Worm (Caenorhabditis elegans) whole organism, L4 larva: Measurements from ENCODE around the gene K02A6.4.

ENCODE experiments used
- D1046.2 ChIP-seq: fragments of 200-800 bp; sonication (Bioruptor generic); IDR thresholded peaks from 2 replicates; pipeline ENCODE4 v1.3.6; 2022; ENCODE audit warnings: missing genetic modification characterization, missing compliant biosample characterization
- F10B5.3 ChIP-seq: sonication (generic microtip); optimal IDR thresholded peaks from 2 replicates; lab custom pipeline; 2016; ENCODE audit warnings: mild to moderate bottlenecking, missing genetic modification characterization, missing compliant biosample characterization
- F37D6.2 ChIP-seq: sonication (generic microtip); optimal IDR thresholded peaks from 2 replicates; lab custom pipeline; 2016; ENCODE audit warnings: mild to moderate bottlenecking, missing genetic modification characterization, missing compliant biosample characterization
- F44E2.7 ChIP-seq: fragments of 200-800 bp; sonication (Bioruptor generic); IDR thresholded peaks from 2 replicates; pipeline ENCODE4 v2.1.2; 2022; ENCODE audit warnings: missing genetic modification characterization, missing compliant biosample characterization
- F49E8.2 ChIP-seq: sonication (generic microtip); optimal IDR thresholded peaks from 2 replicates; lab custom pipeline; 2016; ENCODE audit warnings: missing compliant biosample characterization, mild to moderate bottlenecking, missing genetic modification characterization, borderline replicate concordance
- R02D3.7 ChIP-seq: fragments of 150-350 bp; sonication (generic microtip); optimal IDR thresholded peaks from 3 replicates; lab custom pipeline; 2014; ENCODE audit warnings: missing biosample characterization, missing genetic modification characterization
- T20F7.1 ChIP-seq: fragments of 200-800 bp; sonication (Bioruptor generic); optimal IDR thresholded peaks from 2 replicates; lab custom pipeline; 2018; ENCODE audit warnings: mild to moderate bottlenecking, missing genetic modification characterization, missing compliant biosample characterization
- T26A8.4 ChIP-seq: fragments of 200-800 bp; sonication (Bioruptor generic); IDR thresholded peaks from 2 replicates; pipeline ENCODE4 v1.3.6; 2022; ENCODE audit warnings: missing genetic modification characterization, missing compliant biosample characterization
- Y48G9A.11 ChIP-seq: fragments of 200-800 bp; sonication (Bioruptor generic); IDR thresholded peaks from 2 replicates; pipeline ENCODE4 v1.3.6; 2022; ENCODE audit warnings: missing genetic modification reagents, missing genetic modification characterization, missing compliant biosample characterization
- Y75B8A.6 ChIP-seq: fragments of 200-800 bp; sonication (Bioruptor generic); IDR thresholded peaks from 2 replicates; pipeline ENCODE4 v1.3.6; 2022; ENCODE audit warnings: missing genetic modification reagents, missing genetic modification characterization, missing compliant biosample characterization
- ZK337.2 ChIP-seq: fragments of 200-800 bp; sonication (Bioruptor generic); IDR thresholded peaks from 2 replicates; pipeline ENCODE4 v1.3.6; 2022; ENCODE audit warnings: missing genetic modification reagents, missing genetic modification characterization, missing compliant biosample characterization
- ama-1 ChIP-seq: fragments of 150-350 bp; optimal IDR thresholded peaks from 2 replicates; lab custom pipeline; 2014; ENCODE audit warnings: inconsistent platforms, mixed read lengths
- arid-1 ChIP-seq: fragments of 200-800 bp; sonication (Bioruptor generic); conservative IDR thresholded peaks from 2 replicates; pipeline ENCODE4 v1.3.6; 2022; ENCODE audit warnings: missing genetic modification reagents, missing genetic modification characterization, missing compliant biosample characterization
- ceh-32 ChIP-seq: sonication (generic microtip); optimal IDR thresholded peaks from 2 replicates; lab custom pipeline; 2016; ENCODE audit warnings: mild to moderate bottlenecking, missing genetic modification characterization, missing compliant biosample characterization; ENCODE audit not compliant: poor library complexity
- ceh-44 ChIP-seq: fragments of 200-800 bp; sonication (Bioruptor generic); IDR thresholded peaks from 2 replicates; pipeline ENCODE4 v1.3.6; 2022; ENCODE audit warnings: missing genetic modification reagents, missing genetic modification characterization, missing compliant biosample characterization
- daf-16 ChIP-seq, 3 experiments: sonication (generic microtip); optimal IDR thresholded peaks; 2 replicates each; lab custom pipeline; 2016 to 2017; ENCODE audit warnings: missing genetic modification characterization in 3 of 3, missing genetic modification reagents in 3 of 3, mild to moderate bottlenecking in 2 of 3, missing compliant biosample characterization in 2 of 3, missing biosample characterization in 1 of 3, moderate library complexity in 1 of 3
- daf-8 ChIP-seq: fragments of 200-800 bp; sonication (Bioruptor generic); IDR thresholded peaks from 2 replicates; pipeline ENCODE4 v1.3.6; 2022; ENCODE audit warnings: missing genetic modification characterization, missing compliant biosample characterization
- dmd-9 ChIP-seq: fragments of 200-800 bp; sonication (Bioruptor generic); IDR thresholded peaks from 2 replicates; pipeline ENCODE4 v1.3.6; 2022; ENCODE audit warnings: missing genetic modification reagents, missing genetic modification characterization, missing compliant biosample characterization
- dpl-1 ChIP-seq: fragments of 150-350 bp; optimal IDR thresholded peaks from 2 replicates; lab custom pipeline; 2014; ENCODE audit warnings: missing biosample characterization, missing genetic modification reagents, missing genetic modification characterization
- dve-1 ChIP-seq: sonication (generic microtip); optimal IDR thresholded peaks from 2 replicates; lab custom pipeline; 2017; ENCODE audit warnings: antibody characterized with exemption, mild to moderate bottlenecking, missing genetic modification characterization, missing compliant biosample characterization; ENCODE audit not compliant: insufficient read depth
- egl-27 ChIP-seq: sonication (generic microtip); optimal IDR thresholded peaks from 3 replicates; lab custom pipeline; 2017; ENCODE audit warnings: missing biosample characterization, missing genetic modification reagents, missing genetic modification characterization
- hif-1 ChIP-seq, 2 experiments: sonication (generic microtip); optimal IDR thresholded peaks; 2 replicates each; lab custom pipeline; 2016 to 2017; ENCODE audit warnings: missing compliant biosample characterization in 2 of 2, missing genetic modification characterization in 2 of 2, missing genetic modification reagents in 2 of 2, missing genotype in 2 of 2, mild to moderate bottlenecking in 1 of 2
- hlh-30 ChIP-seq: sonication (generic microtip); optimal IDR thresholded peaks from 2 replicates; lab custom pipeline; 2017; ENCODE audit warnings: antibody characterized with exemption, mild to moderate bottlenecking, missing genetic modification characterization, missing compliant biosample characterization; ENCODE audit not compliant: insufficient read depth
- lin-13 ChIP-seq: fragments of 150-350 bp; optimal IDR thresholded peaks from 2 replicates; lab custom pipeline; 2014; ENCODE audit warnings: missing biosample characterization, missing genetic modification reagents, missing genetic modification characterization
- lin-38 ChIP-seq: fragments of 200-800 bp; sonication (Bioruptor generic); IDR thresholded peaks from 2 replicates; pipeline ENCODE4 v1.3.6; 2022; ENCODE audit warnings: missing genetic modification reagents, missing genetic modification characterization, missing compliant biosample characterization
- lir-3 ChIP-seq: sonication (generic microtip); optimal IDR thresholded peaks from 2 replicates; lab custom pipeline; 2016; ENCODE audit warnings: mild to moderate bottlenecking, missing genetic modification characterization, missing compliant biosample characterization
- mdl-1 ChIP-seq, 2 experiments: fragments of 150-350 bp in 1 of 2; sonication (generic microtip) in 1 of 2; optimal IDR thresholded peaks; 2 replicates each; lab custom pipeline; 2014 to 2017; ENCODE audit warnings: missing biosample characterization in 2 of 2, missing genetic modification characterization in 2 of 2
- mep-1 ChIP-seq: fragments of 150-350 bp; sonication (generic microtip); optimal IDR thresholded peaks from 3 replicates; lab custom pipeline; 2014; ENCODE audit warnings: missing biosample characterization, missing genetic modification characterization
- mxl-3 ChIP-seq: fragments of 200-800 bp; sonication (Bioruptor generic); optimal IDR thresholded peaks from 2 replicates; lab custom pipeline; 2018; ENCODE audit warnings: mild to moderate bottlenecking, missing genetic modification characterization, missing compliant biosample characterization
- nhr-102 ChIP-seq: sonication (generic microtip); optimal IDR thresholded peaks from 2 replicates; lab custom pipeline; 2016; ENCODE audit warnings: mild to moderate bottlenecking, missing genetic modification characterization, moderate library complexity, missing compliant biosample characterization
- nhr-237 ChIP-seq: sonication (generic microtip); optimal IDR thresholded peaks from 2 replicates; lab custom pipeline; 2017; ENCODE audit warnings: missing biosample characterization, missing genetic modification characterization
- nhr-25 ChIP-seq: sonication (generic microtip); optimal IDR thresholded peaks from 2 replicates; lab custom pipeline; 2017; ENCODE audit warnings: missing genetic modification characterization, mild to moderate bottlenecking, missing compliant biosample characterization, antibody characterized with exemption, moderate library complexity, borderline replicate concordance; ENCODE audit not compliant: insufficient read depth
- nhr-28 ChIP-seq: fragments of 150-350 bp; optimal IDR thresholded peaks from 2 replicates; lab custom pipeline; 2014; ENCODE audit warnings: missing biosample characterization, missing genetic modification characterization
- nhr-6 ChIP-seq: fragments of 150-350 bp; optimal IDR thresholded peaks from 2 replicates; lab custom pipeline; 2014; ENCODE audit warnings: missing biosample characterization, missing genetic modification characterization
- nhr-77 ChIP-seq: fragments of 150-350 bp; optimal IDR thresholded peaks from 2 replicates; lab custom pipeline; 2014; ENCODE audit warnings: missing biosample characterization, missing genetic modification characterization
- pha-4 ChIP-seq, 2 experiments: fragments of 150-350 bp in 1 of 2; fragments of 200-800 bp in 1 of 2; sonication (Bioruptor generic) in 1 of 2; IDR thresholded peaks in 1 of 2; optimal IDR thresholded peaks in 1 of 2; 2 replicates each; pipeline versions ENCODE4 v1.3.6 to Lab custom; 2014 to 2022; ENCODE audit warnings: missing genetic modification characterization in 2 of 2, missing genetic modification reagents in 2 of 2, missing biosample characterization in 1 of 2, missing compliant biosample characterization in 1 of 2
- php-3 ChIP-seq: fragments of 200-800 bp; sonication (Bioruptor generic); IDR thresholded peaks from 2 replicates; pipeline ENCODE4 v1.3.6; 2022; ENCODE audit warnings: missing genetic modification reagents, missing genetic modification characterization, missing compliant biosample characterization
- rbr-2 ChIP-seq: sonication (generic microtip); optimal IDR thresholded peaks from 2 replicates; lab custom pipeline; 2016; ENCODE audit warnings: missing genotype, missing genetic modification characterization, missing compliant biosample characterization
- set-16 ChIP-seq: fragments of 200-800 bp; sonication (Bioruptor generic); IDR thresholded peaks from 2 replicates; pipeline ENCODE4 v1.3.6; 2022; ENCODE audit warnings: missing genetic modification reagents, missing genetic modification characterization, missing compliant biosample characterization
- skn-1 ChIP-seq: fragments of 150-350 bp; optimal IDR thresholded peaks from 2 replicates; lab custom pipeline; 2014; ENCODE audit warnings: missing biosample characterization, missing genetic modification characterization
- snpc-1.2 ChIP-seq: fragments of 200-800 bp; sonication (Bioruptor generic); IDR thresholded peaks from 2 replicates; pipeline ENCODE4 v1.3.6; 2022; ENCODE audit warnings: missing genetic modification reagents, missing genetic modification characterization, missing compliant biosample characterization
- snpc-4 ChIP-seq: fragments of 150-350 bp; optimal IDR thresholded peaks from 2 replicates; lab custom pipeline; 2014; ENCODE audit warnings: missing biosample characterization, missing genetic modification characterization
- spr-3 ChIP-seq: fragments of 200-800 bp; sonication (Bioruptor generic); optimal IDR thresholded peaks from 2 replicates; lab custom pipeline; 2018; ENCODE audit warnings: mild to moderate bottlenecking, missing genetic modification characterization, missing compliant biosample characterization
- tag-97 ChIP-seq: fragments of 200-800 bp; sonication (Bioruptor generic); IDR thresholded peaks from 2 replicates; pipeline ENCODE4 v1.3.6; 2022; ENCODE audit warnings: missing genetic modification characterization, missing compliant biosample characterization
- tra-1 ChIP-seq: fragments of 200-800 bp; sonication (Bioruptor generic); IDR thresholded peaks from 2 replicates; pipeline ENCODE4 v1.3.6; 2022; ENCODE audit warnings: missing genetic modification reagents, missing genetic modification characterization, missing compliant biosample characterization
- unc-39 ChIP-seq: sonication (generic microtip); optimal IDR thresholded peaks from 2 replicates; lab custom pipeline; 2017; ENCODE audit warnings: missing biosample characterization, missing genetic modification characterization
- vab-7 ChIP-seq: fragments of 200-800 bp; sonication (Bioruptor generic); IDR thresholded peaks from 2 replicates; pipeline ENCODE4 v1.3.6; 2022; ENCODE audit warnings: missing genetic modification reagents, missing genetic modification characterization, missing compliant biosample characterization
- zag-1 ChIP-seq: fragments of 150-350 bp; optimal IDR thresholded peaks from 2 replicates; lab custom pipeline; 2014; ENCODE audit warnings: missing biosample characterization, missing genetic modification characterization
- zip-11 ChIP-seq: fragments of 200-800 bp; sonication (Bioruptor generic); IDR thresholded peaks from 2 replicates; pipeline ENCODE4 v1.3.6; 2022; ENCODE audit warnings: missing genetic modification characterization, missing compliant biosample characterization
- zip-2 ChIP-seq: fragments of 150-350 bp; optimal IDR thresholded peaks from 2 replicates; lab custom pipeline; 2014; ENCODE audit warnings: missing biosample characterization, missing genetic modification characterization

K02A6.4 gene

ce11 chrX:8238639-8239055 is 20.1 kb upstream of the K02A6.4 start:
- no peak for TF ChIP-seq T26A8.4 (GFP tag; lab: Robert Waterston, UW)
- TF ChIP-seq nhr-102 (tag; lab: Kevin White, UChicago), result no peak
- TF ChIP-seq nhr-237 (tag; lab: Kevin White, UChicago), result no peak
- TF ChIP-seq spr-3 (GFP tag; lab: Kevin White, UChicago), result no peak
- TF ChIP-seq php-3 (GFP tag; lab: Robert Waterston, UW), result peak; percentile 80
- TF ChIP-seq pha-4 (GFP tag; IDR thresholded peaks at IDR 0.05; lab: Robert Waterston, UW), result no peak
- TF ChIP-seq pha-4 (tag; optimal IDR thresholded peaks at IDR 0.05; lab: Kevin White, UChicago), result no peak
- no peak for TF ChIP-seq lir-3
- peak in 1 of 2 experiments; percentile 26 for TF ChIP-seq mdl-1 (tag; optimal IDR thresholded peaks at IDR 0.05; lab: Kevin White, UChicago)
- no peak for TF ChIP-seq mep-1 (tag; lab: Kevin White, UChicago)
- no peak for TF ChIP-seq lin-13
- TF ChIP-seq F37D6.2 (tag; lab: Kevin White, UChicago), result no peak
- TF ChIP-seq zip-11 (GFP tag; lab: Robert Waterston, UW), result no peak
- TF ChIP-seq snpc-4, result no peak
- no peak for TF ChIP-seq egl-27 (tag; lab: Kevin White, UChicago)
- no peak for TF ChIP-seq F44E2.7 (GFP tag; lab: Robert Waterston, UW)
- TF ChIP-seq dmd-9 (GFP tag; lab: Robert Waterston, UW), result no peak
- TF ChIP-seq dve-1 (tag; lab: Kevin White, UChicago), result peak; percentile 79
- no peak for TF ChIP-seq rbr-2 (tag; lab: Kevin White, UChicago)
- TF ChIP-seq nhr-28 (tag; lab: Kevin White, UChicago), result peak; percentile 75
- no peak for TF ChIP-seq F49E8.2
- TF ChIP-seq zag-1 (tag; lab: Kevin White, UChicago), result no peak
- no peak for TF ChIP-seq T20F7.1
- no peak for TF ChIP-seq Y75B8A.6 (GFP tag; lab: Robert Waterston, UW)
- TF ChIP-seq ceh-44 (GFP tag; lab: Robert Waterston, UW), result no peak
- no peak for TF ChIP-seq tag-97 (GFP tag; lab: Robert Waterston, UW)
- TF ChIP-seq daf-16 (GFP tag; optimal IDR thresholded peaks at IDR 0.05; lab: Kevin White, UChicago), result no peak
- TF ChIP-seq daf-16 (tag; optimal IDR thresholded peaks at IDR 0.05; lab: Kevin White, UChicago), result peak; percentile 82
- no peak for TF ChIP-seq F10B5.3 (tag; lab: Kevin White, UChicago)
- TF ChIP-seq R02D3.7 (tag; lab: Kevin White, UChicago), result no peak
- TF ChIP-seq zip-2, result no peak
- TF ChIP-seq arid-1 (GFP tag; lab: Robert Waterston, UW), result no peak
- no peak for TF ChIP-seq snpc-1.2 (GFP tag; lab: Robert Waterston, UW)
- no peak for TF ChIP-seq ceh-32
- no peak for TF ChIP-seq ama-1 (lab: Kevin White, UChicago)
- TF ChIP-seq mxl-3 (GFP tag; lab: Kevin White, UChicago), result no peak
- TF ChIP-seq vab-7, result no peak
- TF ChIP-seq D1046.2 (GFP tag; lab: Robert Waterston, UW), result no peak
- TF ChIP-seq Y48G9A.11, result no peak
- TF ChIP-seq skn-1 (tag; lab: Kevin White, UChicago), result no peak
- TF ChIP-seq lin-38 (GFP tag; lab: Robert Waterston, UW), result no peak
- TF ChIP-seq nhr-25, result no peak
- TF ChIP-seq daf-8 (GFP tag; lab: Robert Waterston, UW), result no peak
- no peak for TF ChIP-seq nhr-77 (tag; lab: Kevin White, UChicago)
- TF ChIP-seq unc-39, result no peak
- TF ChIP-seq ZK337.2 (GFP tag; lab: Robert Waterston, UW), result no peak
- no peak for TF ChIP-seq set-16 (GFP tag; lab: Robert Waterston, UW)
- TF ChIP-seq nhr-6 (tag; lab: Kevin White, UChicago), result no peak
- no peak for TF ChIP-seq hif-1 (tag; optimal IDR thresholded peaks at IDR 0.05; lab: Kevin White, UChicago)
- no peak for TF ChIP-seq dpl-1 (GFP tag; lab: Kevin White, UChicago)
- peak; percentile 59 for TF ChIP-seq hlh-30 (tag; lab: Kevin White, UChicago)
- TF ChIP-seq tra-1 (GFP tag; lab: Robert Waterston, UW), result peak; percentile 44; the same call in 1 of the 2 replicates
